Worm (Caenorhabditis elegans) whole organism, midembryonic: ENCODE results near the gene lmp-2.

Source experiments
- klf-2 ChIP-seq: fragments of 200-800 bp; sonication (Bioruptor generic); conservative IDR thresholded peaks from 2 replicates; pipeline ENCODE4 v1.3.6; 2022; ENCODE audit warnings: missing genetic modification reagents, missing genetic modification characterization, missing compliant biosample characterization
- ref-1 ChIP-seq: fragments of 200-800 bp; sonication (Bioruptor generic); conservative IDR thresholded peaks from 2 replicates; pipeline ENCODE4 v1.3.6; 2022; ENCODE audit warnings: missing genetic modification reagents, missing genetic modification characterization, missing compliant biosample characterization

- TF ChIP-seq klf-2 (GFP tag; lab: Robert Waterston, UW): no peak
- TF ChIP-seq ref-1 (GFP tag; lab: Robert Waterston, UW): no peak
Measured at ce11 chrX:1172024-1172423, 46.6 kb downstream of the lmp-2 start.
